Worm (Caenorhabditis elegans) whole organism, L4/young adult: ENCODE results near the gene ocr-3.

Experiments used
- W03F9.2 ChIP-seq: fragments of 150-350 bp; optimal IDR thresholded peaks from 2 replicates; lab custom pipeline; 2014; ENCODE audit warnings: missing biosample characterization, missing genetic modification characterization
- dao-5 ChIP-seq: sonication (generic microtip); optimal IDR thresholded peaks from 2 replicates; lab custom pipeline; 2016; ENCODE audit warnings: missing genotype, missing genetic modification characterization, moderate library complexity, missing compliant biosample characterization
- him-1 ChIP-seq: sonication (generic microtip); optimal IDR thresholded peaks from 2 replicates; lab custom pipeline; 2016; ENCODE audit warnings: missing genotype, missing genetic modification reagents, missing genetic modification characterization, missing compliant biosample characterization

ce11 chrX:15158699-15159312 is 9.7 kb upstream of the ocr-3 start, which contains the start of gene C11G10.1:
- TF ChIP-seq him-1, result no peak
- TF ChIP-seq dao-5 (tag; lab: Kevin White, UChicago), result no peak
- no peak for TF ChIP-seq W03F9.2 (tag; lab: Kevin White, UChicago)
